Fruit fly (Drosophila melanogaster) whole organism, embryonic: ENCODE measurements around the gene arx.

Source experiments
- Aef1 ChIP-seq: fragments of 200-800 bp; sonication (Bioruptor generic); IDR thresholded peaks from 3 replicates; pipeline ENCODE4 v1.3.6; 2022; ENCODE audit warnings: missing biosample characterization, missing genetic modification characterization
- BEAF-32 ChIP-seq: fragments of 200-800 bp; sonication (Bioruptor generic); optimal IDR thresholded peaks from 3 replicates; lab custom pipeline; 2017; ENCODE audit warnings: missing biosample characterization, missing genetic modification characterization, mild to moderate bottlenecking, moderate library complexity, missing genetic modification reagents
- Blimp-1 ChIP-seq: fragments of 200-800 bp; sonication (Bioruptor generic); optimal IDR thresholded peaks from 3 replicates; lab custom pipeline; 2018; ENCODE audit warnings: missing biosample characterization, missing genetic modification characterization, mild to moderate bottlenecking, moderate library complexity, missing genetic modification reagents
- CG10321 ChIP-seq: fragments of 200-800 bp; sonication (Bioruptor generic); IDR thresholded peaks from 2 replicates; pipeline ENCODE4 v1.3.6; 2022; ENCODE audit warnings: missing biosample characterization, missing genetic modification characterization
- CG10543 ChIP-seq: fragments of 200-800 bp; sonication (Bioruptor generic); optimal IDR thresholded peaks from 3 replicates; lab custom pipeline; 2017; ENCODE audit warnings: missing biosample characterization, mild to moderate bottlenecking, missing genetic modification characterization, moderate library complexity
- CG11695 ChIP-seq: fragments of 200-800 bp; sonication (Bioruptor generic); IDR thresholded peaks from 3 replicates; pipeline ENCODE4 v1.3.6; 2022; ENCODE audit warnings: missing biosample characterization, missing genetic modification characterization
- CG12104 ChIP-seq: fragments of 200-800 bp; sonication (Bioruptor generic); optimal IDR thresholded peaks from 3 replicates; lab custom pipeline; 2016; ENCODE audit warnings: missing biosample characterization, missing genetic modification characterization
- CG14014 ChIP-seq: fragments of 200-800 bp; sonication (Bioruptor generic); IDR thresholded peaks from 2 replicates; pipeline ENCODE4 v1.3.6; 2022; ENCODE audit warnings: missing biosample characterization, missing genetic modification characterization
- CG15269 ChIP-seq: fragments of 200-800 bp; sonication (Bioruptor generic); optimal IDR thresholded peaks from 2 replicates; lab custom pipeline; 2018; ENCODE audit warnings: missing biosample characterization, mild to moderate bottlenecking, missing genetic modification characterization, moderate library complexity
- CG16813 ChIP-seq: fragments of 200-800 bp; sonication (Bioruptor generic); IDR thresholded peaks from 3 replicates; pipeline ENCODE4 v1.3.6; 2022; ENCODE audit warnings: missing biosample characterization, missing genetic modification characterization; ENCODE audit not compliant: partially characterized antibody
- CG2202 ChIP-seq: fragments of 200-800 bp; sonication (Bioruptor generic); optimal IDR thresholded peaks from 2 replicates; lab custom pipeline; 2018; ENCODE audit warnings: missing biosample characterization, mild to moderate bottlenecking, missing genetic modification characterization
- CG2875 ChIP-seq: fragments of 200-800 bp; sonication (Bioruptor generic); optimal IDR thresholded peaks from 2 replicates; lab custom pipeline; 2017; ENCODE audit warnings: missing biosample characterization, mild to moderate bottlenecking, missing genetic modification characterization, missing genetic modification reagents
- CG2889 ChIP-seq: fragments of 200-800 bp; sonication (Bioruptor generic); IDR thresholded peaks from 3 replicates; pipeline ENCODE4 v1.3.6; 2022; ENCODE audit warnings: missing biosample characterization, missing genetic modification characterization
- CG30020 ChIP-seq: fragments of 200-800 bp; optimal IDR thresholded peaks from 2 replicates; lab custom pipeline; 2019; ENCODE audit warnings: missing biosample characterization, mild to moderate bottlenecking, missing genetic modification characterization, moderate library complexity
- CG31224 ChIP-seq: fragments of 200-800 bp; sonication (Bioruptor generic); IDR thresholded peaks from 2 replicates; pipeline ENCODE4 v1.3.6; 2022; ENCODE audit warnings: missing biosample characterization, missing genetic modification characterization
- CG31365 ChIP-seq: fragments of 200-800 bp; sonication (Bioruptor generic); optimal IDR thresholded peaks from 2 replicates; lab custom pipeline; 2018; ENCODE audit warnings: missing biosample characterization, mild to moderate bottlenecking, missing genetic modification characterization
- CG31388 ChIP-seq: fragments of 200-800 bp; sonication (Bioruptor generic); optimal IDR thresholded peaks from 2 replicates; lab custom pipeline; 2016; ENCODE audit warnings: missing biosample characterization, missing genetic modification characterization
- CG4404 ChIP-seq: fragments of 200-800 bp; sonication (Bioruptor generic); IDR thresholded peaks from 2 replicates; pipeline ENCODE4 v1.3.6; 2022; ENCODE audit warnings: missing biosample characterization, missing genetic modification characterization
- CG4424 ChIP-seq: fragments of 200-800 bp; sonication (Bioruptor generic); optimal IDR thresholded peaks from 3 replicates; lab custom pipeline; 2016; ENCODE audit warnings: missing biosample characterization, missing genetic modification characterization
- CG6689 ChIP-seq: fragments of 200-800 bp; sonication (Bioruptor generic); IDR thresholded peaks from 2 replicates; pipeline ENCODE4 v1.3.6; 2022; ENCODE audit warnings: missing biosample characterization, missing genetic modification characterization
- CG7357 ChIP-seq: fragments of 200-800 bp; sonication (Bioruptor generic); IDR thresholded peaks from 3 replicates; pipeline ENCODE4 v1.3.6; 2022; ENCODE audit warnings: missing biosample characterization, missing genetic modification characterization
- CG7839 ChIP-seq: fragments of 200-800 bp; sonication (Bioruptor generic); optimal IDR thresholded peaks from 3 replicates; lab custom pipeline; 2018; ENCODE audit warnings: missing biosample characterization, mild to moderate bottlenecking, missing genetic modification characterization, moderate library complexity
- CG9437 ChIP-seq: fragments of 200-800 bp; sonication (Bioruptor generic); optimal IDR thresholded peaks from 2 replicates; lab custom pipeline; 2018; ENCODE audit warnings: missing biosample characterization, mild to moderate bottlenecking, missing genetic modification characterization
- Dll ChIP-seq: fragments of 200-800 bp; sonication (Bioruptor generic); IDR thresholded peaks from 4 replicates; pipeline ENCODE4 v1.3.6; 2022; ENCODE audit warnings: missing biosample characterization, missing genetic modification characterization; ENCODE audit not compliant: partially characterized antibody
- Ets65A ChIP-seq: fragments of 200-800 bp; sonication (Bioruptor generic); peaks from one replicate; lab custom pipeline; 2016; ENCODE audit warnings: missing biosample characterization, missing genetic modification characterization
- HLHmδ ChIP-seq: fragments of 200-800 bp; sonication (Bioruptor generic); optimal IDR thresholded peaks from 2 replicates; lab custom pipeline; 2018; ENCODE audit warnings: missing biosample characterization, mild to moderate bottlenecking, missing genetic modification characterization, moderate library complexity
- Jarid2 ChIP-seq: fragments of 200-800 bp; sonication (Bioruptor generic); optimal IDR thresholded peaks from 3 replicates; lab custom pipeline; 2017; ENCODE audit warnings: mild to moderate bottlenecking, missing biosample characterization, missing genetic modification reagents, missing genetic modification characterization
- NFAT ChIP-seq: fragments of 200-800 bp; sonication (Bioruptor generic); IDR thresholded peaks from 2 replicates; pipeline ENCODE4 v1.3.6; 2022; ENCODE audit warnings: missing biosample characterization, missing genetic modification characterization
- PHDP ChIP-seq: fragments of 200-800 bp; sonication (Bioruptor generic); optimal IDR thresholded peaks from 3 replicates; lab custom pipeline; 2018; ENCODE audit warnings: missing biosample characterization, mild to moderate bottlenecking, missing genetic modification characterization, moderate library complexity
- Ptx1 ChIP-seq: fragments of 200-800 bp; sonication (Bioruptor generic); IDR thresholded peaks from 2 replicates; pipeline ENCODE4 v1.3.6; 2022; ENCODE audit warnings: missing biosample characterization, missing genetic modification characterization
- Scr ChIP-seq: fragments of 200-800 bp; sonication (Bioruptor generic); IDR thresholded peaks from 2 replicates; pipeline ENCODE4 v1.3.6; 2022; ENCODE audit warnings: missing biosample characterization, missing genetic modification characterization; ENCODE audit not compliant: partially characterized antibody
- Sin3A ChIP-seq: fragments of >200 bp; optimal IDR thresholded peaks from 2 replicates; lab custom pipeline; 2018
- TFAM ChIP-seq: fragments of 200-800 bp; sonication (Bioruptor generic); optimal IDR thresholded peaks from 2 replicates; lab custom pipeline; 2017; ENCODE audit warnings: missing biosample characterization, missing genetic modification characterization, inconsistent platforms
- Xrp1 ChIP-seq: fragments of 200-800 bp; sonication (Bioruptor generic); IDR thresholded peaks from 2 replicates; pipeline ENCODE4 v1.3.6; 2022; ENCODE audit warnings: missing biosample characterization, missing genetic modification characterization
- caup ChIP-seq: fragments of 200-800 bp; sonication (Bioruptor generic); optimal IDR thresholded peaks from 3 replicates; lab custom pipeline; 2017; ENCODE audit warnings: missing biosample characterization, mild to moderate bottlenecking, missing genetic modification characterization, moderate library complexity; ENCODE audit not compliant: severe bottlenecking
- crc ChIP-seq: fragments of 200-800 bp; sonication (Bioruptor generic); optimal IDR thresholded peaks from 2 replicates; lab custom pipeline; 2016; ENCODE audit warnings: missing biosample characterization, missing genetic modification characterization
- dpn ChIP-seq, 2 experiments: fragments of 200-800 bp; sonication (Bioruptor generic); optimal IDR thresholded peaks; 3 replicates each; lab custom pipeline; 2016; ENCODE audit warnings: missing biosample characterization in 2 of 2, missing genetic modification characterization in 2 of 2
- emc ChIP-seq: fragments of 200-800 bp; sonication (Bioruptor generic); optimal IDR thresholded peaks from 2 replicates; lab custom pipeline; 2016; ENCODE audit warnings: missing biosample characterization, missing genetic modification characterization
- ems ChIP-seq: fragments of 200-800 bp; sonication (Bioruptor generic); optimal IDR thresholded peaks from 3 replicates; lab custom pipeline; 2016; ENCODE audit warnings: missing biosample characterization, missing genetic modification characterization
- gt ChIP-seq: fragments of 200-800 bp; sonication (Bioruptor generic); IDR thresholded peaks from 2 replicates; pipeline ENCODE4 v1.3.6; 2022; ENCODE audit warnings: missing biosample characterization, missing genetic modification characterization
- hb ChIP-seq: fragments of 200-800 bp; sonication (Bioruptor generic); IDR thresholded peaks from 3 replicates; pipeline ENCODE4 v1.3.6; 2022; ENCODE audit warnings: missing biosample characterization, missing genetic modification characterization; ENCODE audit not compliant: partially characterized antibody
- inv ChIP-seq: fragments of 200-800 bp; sonication (Bioruptor generic); IDR thresholded peaks from 2 replicates; pipeline ENCODE4 v1.3.6; 2022; ENCODE audit warnings: missing biosample characterization, missing genetic modification characterization; ENCODE audit not compliant: partially characterized antibody
- lab ChIP-seq: fragments of 200-800 bp; sonication (Bioruptor generic); optimal IDR thresholded peaks from 3 replicates; lab custom pipeline; 2017; ENCODE audit warnings: missing biosample characterization, missing genetic modification characterization, mild to moderate bottlenecking, moderate library complexity, missing genetic modification reagents
- mam ChIP-seq: fragments of 200-800 bp; sonication (Bioruptor generic); optimal IDR thresholded peaks from 3 replicates; lab custom pipeline; 2016; ENCODE audit warnings: missing biosample characterization, missing genetic modification characterization
- nerfin-2 ChIP-seq: fragments of 200-800 bp; sonication (Bioruptor generic); IDR thresholded peaks from 2 replicates; pipeline ENCODE4 v1.3.6; 2022; ENCODE audit warnings: missing biosample characterization, missing genetic modification characterization; ENCODE audit not compliant: partially characterized antibody
- pfk ChIP-seq: fragments of 200-800 bp; sonication (Bioruptor generic); optimal IDR thresholded peaks from 2 replicates; lab custom pipeline; 2018; ENCODE audit warnings: missing biosample characterization, mild to moderate bottlenecking, missing genetic modification characterization, moderate library complexity
- pho ChIP-seq: fragments of 200-800 bp; sonication (Bioruptor generic); optimal IDR thresholded peaks from 2 replicates; lab custom pipeline; 2016; ENCODE audit warnings: missing biosample characterization, missing genetic modification characterization
- pnt ChIP-seq: fragments of 200-800 bp; sonication (Bioruptor generic); optimal IDR thresholded peaks from 3 replicates; lab custom pipeline; 2016; ENCODE audit warnings: missing biosample characterization, missing genetic modification characterization
- so ChIP-seq: fragments of 200-800 bp; sonication (Bioruptor generic); IDR thresholded peaks from 3 replicates; pipeline ENCODE4 v1.3.6; 2022; ENCODE audit warnings: missing biosample characterization, missing genetic modification characterization
- tna ChIP-seq: fragments of 200-800 bp; sonication (Bioruptor generic); IDR thresholded peaks from 2 replicates; pipeline ENCODE4 v1.3.6; 2022; ENCODE audit warnings: missing biosample characterization, missing genetic modification characterization; ENCODE audit not compliant: partially characterized antibody
- toy ChIP-seq: fragments of 200-800 bp; sonication (Bioruptor generic); IDR thresholded peaks from 2 replicates; pipeline ENCODE4 v1.3.6; 2022; ENCODE audit warnings: missing biosample characterization, missing genetic modification characterization

arx gene

dm6 chr3L:18870027-18870426 is 31.3 kb downstream of the arx start, which contains the start of gene Blos3 (continued):
- TF ChIP-seq caup (GFP tag; lab: Kevin White, UChicago) (peak; percentile 23), CG2889 (GFP tag; lab: Robert Waterston, UW) (no peak), dpn (GFP tag; optimal IDR thresholded peaks at IDR 0.05; lab: Kevin White, UChicago) (peak; percentile 43 to 56), CG9437 (peak; percentile 13), tna (GFP tag; lab: Robert Waterston, UW) (no peak), Ets65A (GFP tag; lab: Kevin White, UChicago) (peak; percentile 88), CG11695 (GFP tag; lab: Robert Waterston, UW) (peak; percentile 22; the same call in 1 of the 3 replicates), Jarid2 (no peak), BEAF-32 (GFP tag; lab: Kevin White, UChicago) (no peak), pfk (no peak), ems (GFP tag; lab: Kevin White, UChicago) (no peak), Ptx1 (GFP tag; lab: Robert Waterston, UW) (peak; percentile 18; the same call in 1 of the 2 replicates), CG14014 (GFP tag; lab: Robert Waterston, UW) (0 out of 2 replicates have a peak, but pooled peaks have one; percentile 10), CG10321 (GFP tag; lab: Robert Waterston, UW) (no peak), mam (GFP tag; lab: Kevin White, UChicago) (peak; percentile 65), inv (no peak), toy (GFP tag; lab: Robert Waterston, UW) (no peak), CG7839 (tag; lab: Kevin White, UChicago) (no peak), CG31224 (GFP tag; lab: Robert Waterston, UW) (no peak), CG12104 (peak; percentile 12), Aef1 (GFP tag; lab: Robert Waterston, UW) (peak; percentile 20; the same call in 1 of the 3 replicates), NFAT (peak; percentile 16; the same call in 1 of the 2 replicates), Blimp-1 (no peak), so (GFP tag; lab: Robert Waterston, UW) (no peak), nerfin-2 (GFP tag; lab: Robert Waterston, UW) (no peak), crc (peak; percentile 29), CG31365 (no peak), HLHmδ (GFP tag; lab: Kevin White, UChicago) (no peak), CG4404 (no peak), CG16813 (no peak), CG2202 (tag; lab: Kevin White, UChicago) (peak; percentile 8), CG15269 (tag; lab: Kevin White, UChicago) (no peak), emc (GFP tag; lab: Kevin White, UChicago) (peak; percentile 26), pnt (peak; percentile 60), hb (GFP tag; lab: Robert Waterston, UW) (no peak), PHDP (tag; lab: Kevin White, UChicago) (no peak), gt (no peak), Dll (GFP tag; lab: Robert Waterston, UW) (no peak), TFAM (GFP tag; lab: Kevin White, UChicago) (no peak), CG2875 (GFP tag; lab: Kevin White, UChicago) (no peak), Xrp1 (GFP tag; lab: Robert Waterston, UW) (peak; percentile 40; the same call in 1 of the 2 replicates), CG7357 (GFP tag; lab: Robert Waterston, UW) (no peak), CG31388 (no peak), CG30020 (tag; lab: Kevin White, UChicago) (peak; percentile 17), lab (GFP tag; lab: Kevin White, UChicago) (no peak), CG10543 (GFP tag; lab: Kevin White, UChicago) (no peak), CG4424 (peak; percentile 29), CG6689 (GFP tag; lab: Robert Waterston, UW) (peak; percentile 42; the same call in 1 of the 2 replicates), Sin3A (lab: Kevin White, UChicago) (no peak), pho (GFP tag; lab: Kevin White, UChicago) (peak; percentile 57), Scr (GFP tag; lab: Robert Waterston, UW) (no peak)
